Worm (Caenorhabditis elegans) whole organism, early embryonic: ENCODE measurements around the gene srg-29.

Source experiments
- B0310.2 ChIP-seq: sonication (generic microtip); optimal IDR thresholded peaks from 2 replicates; lab custom pipeline; 2016; ENCODE audit warnings: mild to moderate bottlenecking, missing genetic modification characterization, missing compliant biosample characterization
- F13C5.2 ChIP-seq: sonication (generic microtip); optimal IDR thresholded peaks from 2 replicates; lab custom pipeline; 2017; ENCODE audit warnings: mild to moderate bottlenecking, missing genetic modification characterization, inconsistent platforms, missing compliant biosample characterization
- aly-1 ChIP-seq: sonication (generic microtip); optimal IDR thresholded peaks from 2 replicates; lab custom pipeline; 2016; ENCODE audit warnings: missing genetic modification characterization, missing compliant biosample characterization
- ama-1 ChIP-seq: fragments of 150-350 bp; optimal IDR thresholded peaks from 2 replicates; lab custom pipeline; 2014
- ceh-13 ChIP-seq: fragments of 200-800 bp; sonication (Bioruptor generic); optimal IDR thresholded peaks from 2 replicates; lab custom pipeline; 2018; ENCODE audit warnings: mild to moderate bottlenecking, missing genetic modification characterization, missing compliant biosample characterization
- ceh-36 ChIP-seq: sonication (generic microtip); optimal IDR thresholded peaks from 2 replicates; lab custom pipeline; 2016; ENCODE audit warnings: missing genetic modification characterization, inconsistent platforms, missing compliant biosample characterization
- ets-7 ChIP-seq: sonication (generic microtip); optimal IDR thresholded peaks from 2 replicates; lab custom pipeline; 2016; ENCODE audit warnings: missing genotype, missing genetic modification characterization, missing compliant biosample characterization
- flt-1 ChIP-seq: fragments of 200-800 bp; sonication (Bioruptor generic); IDR thresholded peaks from 2 replicates; pipeline ENCODE4 v1.3.6; 2022; ENCODE audit warnings: missing genetic modification characterization, missing compliant biosample characterization
- hmbx-1 ChIP-seq: sonication (generic microtip); optimal IDR thresholded peaks from 2 replicates; lab custom pipeline; 2016; ENCODE audit warnings: mild to moderate bottlenecking, missing genetic modification characterization, missing compliant biosample characterization
- hmg-4 ChIP-seq: fragments of 200-800 bp; sonication (Bioruptor generic); optimal IDR thresholded peaks from 2 replicates; lab custom pipeline; 2018; ENCODE audit warnings: mild to moderate bottlenecking, missing genetic modification characterization, missing compliant biosample characterization
- hnd-1 ChIP-seq: sonication (generic microtip); optimal IDR thresholded peaks from 2 replicates; lab custom pipeline; 2016; ENCODE audit warnings: missing genetic modification characterization, missing compliant biosample characterization
- pes-1 ChIP-seq: fragments of 200-800 bp; sonication (Bioruptor generic); IDR thresholded peaks from 2 replicates; pipeline ENCODE4 v1.3.6; 2022; ENCODE audit warnings: missing genetic modification reagents, missing genetic modification characterization, missing compliant biosample characterization
- scrt-1 ChIP-seq: fragments of 200-800 bp; sonication (Bioruptor generic); IDR thresholded peaks from 2 replicates; pipeline ENCODE4 v1.3.6; 2022; ENCODE audit warnings: missing genetic modification characterization, missing compliant biosample characterization
- sea-1 ChIP-seq: fragments of 200-800 bp; sonication (Bioruptor generic); conservative IDR thresholded peaks from 2 replicates; pipeline ENCODE4 v1.3.6; 2022; ENCODE audit warnings: missing genetic modification characterization, missing compliant biosample characterization
- tbx-11 ChIP-seq: fragments of 200-800 bp; sonication (Bioruptor generic); IDR thresholded peaks from 2 replicates; pipeline ENCODE4 v1.3.6; 2022; ENCODE audit warnings: missing genetic modification characterization, missing compliant biosample characterization
- tbx-37 ChIP-seq: fragments of 200-800 bp; sonication (Bioruptor generic); conservative IDR thresholded peaks from 2 replicates; pipeline ENCODE4 v1.3.6; 2022; ENCODE audit warnings: missing genetic modification reagents, missing genetic modification characterization, missing compliant biosample characterization
- tra-4 ChIP-seq: sonication (generic microtip); optimal IDR thresholded peaks from 2 replicates; lab custom pipeline; 2017; ENCODE audit warnings: missing genetic modification characterization, missing compliant biosample characterization

The srg-29 gene

ce11 chrV:5336884-5337283 lies at the start of gene srg-29:
srg-29 (plus strand) TSS chrV:5337184.
- TF ChIP-seq tbx-37 (GFP tag; lab: Robert Waterston, UW) (no peak), B0310.2 (tag; lab: Kevin White, UChicago) (no peak), hnd-1 (tag; lab: Kevin White, UChicago) (no peak), ceh-13 (no peak), flt-1 (GFP tag; lab: Robert Waterston, UW) (no peak), hmbx-1 (tag; lab: Kevin White, UChicago) (no peak), ceh-36 (tag; lab: Kevin White, UChicago) (no peak), sea-1 (GFP tag; lab: Robert Waterston, UW) (no peak)

ce11 chrV:5287273-5287672 lies 49.7 kb upstream of the srg-29 start, which contains the start of gene Y49G5A.1:
Y49G5A.1 (minus strand) TSS chrV:5287373.
- TF ChIP-seq tra-4 (tag; lab: Kevin White, UChicago) (no peak), B0310.2 (tag; lab: Kevin White, UChicago) (no peak), aly-1 (no peak), ets-7 (tag; lab: Kevin White, UChicago) (no peak), hmbx-1 (tag; lab: Kevin White, UChicago) (no peak), flt-1 (GFP tag; lab: Robert Waterston, UW) (no peak), scrt-1 (GFP tag; lab: Robert Waterston, UW) (no peak), hnd-1 (tag; lab: Kevin White, UChicago) (no peak)

ce11 chrV:5288676-5289075 lies 48.3 kb upstream of the srg-29 start:
- TF ChIP-seq flt-1 (GFP tag; lab: Robert Waterston, UW) (no peak), B0310.2 (tag; lab: Kevin White, UChicago) (no peak)

ce11 chrV:5295940-5296339 lies 41.0 kb upstream of the srg-29 start:
- TF ChIP-seq pes-1 = no peak
- no peak for TF ChIP-seq flt-1 (GFP tag; lab: Robert Waterston, UW)
- TF ChIP-seq F13C5.2 = no peak
- no peak for TF ChIP-seq ceh-13
- no peak for TF ChIP-seq ets-7 (tag; lab: Kevin White, UChicago)
- no peak for TF ChIP-seq scrt-1 (GFP tag; lab: Robert Waterston, UW)
- no peak for TF ChIP-seq ama-1 (lab: Kevin White, UChicago)
- TF ChIP-seq tra-4 (tag; lab: Kevin White, UChicago) = no peak
- no peak for TF ChIP-seq tbx-11 (GFP tag; lab: Robert Waterston, UW)
- TF ChIP-seq B0310.2 (tag; lab: Kevin White, UChicago) = no peak
- TF ChIP-seq tbx-37 (GFP tag; lab: Robert Waterston, UW) = no peak
- TF ChIP-seq hmg-4 = no peak

- TF ChIP-seq tbx-37 (GFP tag; lab: Robert Waterston, UW) (no peak), scrt-1 (GFP tag; lab: Robert Waterston, UW) (no peak), tbx-11 (GFP tag; lab: Robert Waterston, UW) (no peak), hmbx-1 (tag; lab: Kevin White, UChicago) (no peak), ets-7 (tag; lab: Kevin White, UChicago) (no peak), ceh-13 (no peak), B0310.2 (tag; lab: Kevin White, UChicago) (no peak), tra-4 (tag; lab: Kevin White, UChicago) (no peak), hmg-4 (no peak), aly-1 (no peak), pes-1 (no peak)
Observed at ce11 chrV:5297740-5298139, 39.2 kb upstream of the srg-29 start.

- TF ChIP-seq pes-1 (no peak), aly-1 (no peak), tbx-11 (GFP tag; lab: Robert Waterston, UW) (no peak), B0310.2 (tag; lab: Kevin White, UChicago) (no peak), ets-7 (tag; lab: Kevin White, UChicago) (no peak), scrt-1 (GFP tag; lab: Robert Waterston, UW) (no peak), ceh-13 (no peak), tra-4 (tag; lab: Kevin White, UChicago) (no peak)
Observed at ce11 chrV:5301226-5301625, 35.8 kb upstream of the srg-29 start.

ce11 chrV:5303389-5303788 lies 33.6 kb upstream of the srg-29 start, which contains the start of gene ncx-2:
ncx-2 (plus strand) TSS chrV:5303689.
- TF ChIP-seq ceh-13 (no peak), ceh-36 (tag; lab: Kevin White, UChicago) (no peak), ama-1 (lab: Kevin White, UChicago) (no peak), hnd-1 (tag; lab: Kevin White, UChicago) (no peak), flt-1 (GFP tag; lab: Robert Waterston, UW) (no peak), scrt-1 (GFP tag; lab: Robert Waterston, UW) (no peak), aly-1 (no peak), pes-1 (no peak), tbx-37 (GFP tag; lab: Robert Waterston, UW) (no peak), tbx-11 (GFP tag; lab: Robert Waterston, UW) (no peak), F13C5.2 (no peak), B0310.2 (tag; lab: Kevin White, UChicago) (no peak), sea-1 (GFP tag; lab: Robert Waterston, UW) (no peak), tra-4 (tag; lab: Kevin White, UChicago) (no peak), ets-7 (tag; lab: Kevin White, UChicago) (no peak), hmbx-1 (tag; lab: Kevin White, UChicago) (no peak), hmg-4 (no peak)

- TF ChIP-seq F13C5.2 (no peak), flt-1 (GFP tag; lab: Robert Waterston, UW) (no peak), pes-1 (no peak), B0310.2 (tag; lab: Kevin White, UChicago) (no peak), tra-4 (tag; lab: Kevin White, UChicago) (no peak), hmg-4 (no peak), ets-7 (tag; lab: Kevin White, UChicago) (no peak), tbx-37 (GFP tag; lab: Robert Waterston, UW) (no peak), scrt-1 (GFP tag; lab: Robert Waterston, UW) (no peak), hnd-1 (tag; lab: Kevin White, UChicago) (no peak), ceh-36 (tag; lab: Kevin White, UChicago) (no peak), ama-1 (lab: Kevin White, UChicago) (no peak), sea-1 (GFP tag; lab: Robert Waterston, UW) (no peak)
Observed at ce11 chrV:5304366-5304765, 32.6 kb upstream of the srg-29 start.
